Worm (Caenorhabditis elegans): ENCODE measurements around the gene ttr-36.

ce11 chrX:6484780-6485179 lies 25.9 kb upstream of the ttr-36 start, which contains the start of gene gar-1:
- no peak for TF ChIP-seq nhr-12 (tag; optimal IDR thresholded peaks at IDR 0.05)
- TF ChIP-seq lin-15B (tag; optimal IDR thresholded peaks at IDR 0.05), result no peak
